Fruit fly (Drosophila melanogaster) whole organism, embryonic: ENCODE results near the gene Mlc2.

Experiments used
- Blimp-1 ChIP-seq: fragments of 200-800 bp; sonication (Bioruptor generic); optimal IDR thresholded peaks from 3 replicates; lab custom pipeline; 2018; ENCODE audit warnings: missing biosample characterization, missing genetic modification characterization, mild to moderate bottlenecking, moderate library complexity, missing genetic modification reagents
- CG10147 ChIP-seq: fragments of 200-800 bp; sonication (Bioruptor generic); optimal IDR thresholded peaks from 2 replicates; lab custom pipeline; 2019; ENCODE audit warnings: missing biosample characterization, mild to moderate bottlenecking, missing genetic modification characterization, moderate library complexity
- CG13296 ChIP-seq: fragments of 200-800 bp; sonication (Bioruptor generic); optimal IDR thresholded peaks from 3 replicates; lab custom pipeline; 2018; ENCODE audit warnings: missing biosample characterization, mild to moderate bottlenecking, missing genetic modification characterization
- CG13424 ChIP-seq: fragments of 200-800 bp; sonication (Bioruptor generic); optimal IDR thresholded peaks from 2 replicates; lab custom pipeline; 2019; ENCODE audit warnings: missing biosample characterization, mild to moderate bottlenecking, missing genetic modification characterization, moderate library complexity
- CG15514 ChIP-seq: fragments of 200-800 bp; sonication (Bioruptor generic); optimal IDR thresholded peaks from 3 replicates; lab custom pipeline; 2017; ENCODE audit warnings: missing biosample characterization, missing genetic modification characterization, mild to moderate bottlenecking, moderate library complexity, missing genetic modification reagents
- CG16863 ChIP-seq: fragments of 200-800 bp; sonication (Bioruptor generic); optimal IDR thresholded peaks from 3 replicates; lab custom pipeline; 2016; ENCODE audit warnings: missing biosample characterization, missing genetic modification characterization
- CG17328 ChIP-seq: fragments of 200-800 bp; sonication (Bioruptor generic); IDR thresholded peaks from 2 replicates; pipeline ENCODE4 v1.3.6; 2022; ENCODE audit warnings: missing biosample characterization, missing genetic modification characterization
- CG17568 ChIP-seq: fragments of 200-800 bp; sonication (Bioruptor generic); optimal IDR thresholded peaks from 2 replicates; lab custom pipeline; 2018; ENCODE audit warnings: missing biosample characterization, mild to moderate bottlenecking, missing genetic modification characterization, moderate library complexity
- CG18262 ChIP-seq: fragments of 200-800 bp; optimal IDR thresholded peaks from 3 replicates; lab custom pipeline; 2019; ENCODE audit warnings: missing biosample characterization, mild to moderate bottlenecking, missing genetic modification characterization, moderate library complexity
- CG18764 ChIP-seq: fragments of 200-800 bp; sonication (Bioruptor generic); optimal IDR thresholded peaks from 3 replicates; lab custom pipeline; 2016; ENCODE audit warnings: missing biosample characterization, missing genetic modification characterization
- CG2129 ChIP-seq: fragments of 200-800 bp; sonication (Bioruptor generic); IDR thresholded peaks from 2 replicates; pipeline ENCODE4 v1.3.6; 2022; ENCODE audit warnings: missing biosample characterization, missing genetic modification characterization; ENCODE audit not compliant: partially characterized antibody
- CG32767 ChIP-seq: fragments of 200-800 bp; sonication (Bioruptor generic); IDR thresholded peaks from 2 replicates; pipeline ENCODE4 v1.3.6; 2022; ENCODE audit warnings: missing biosample characterization, missing genetic modification characterization
- CG34224 ChIP-seq: fragments of 200-800 bp; sonication (Bioruptor generic); IDR thresholded peaks from 3 replicates; pipeline ENCODE4 v1.3.6; 2022; ENCODE audit warnings: missing biosample characterization, missing genetic modification characterization; ENCODE audit not compliant: partially characterized antibody
- CG3726 ChIP-seq: fragments of 200-800 bp; sonication (Bioruptor generic); IDR thresholded peaks from 3 replicates; pipeline ENCODE4, ENCODE4 v1.3.6; 2022; ENCODE audit warnings: missing biosample characterization, missing genetic modification characterization
- CG3838 ChIP-seq: fragments of 200-800 bp; sonication (Bioruptor generic); optimal IDR thresholded peaks from 3 replicates; lab custom pipeline; 2016; ENCODE audit warnings: missing biosample characterization, missing genetic modification characterization
- CG6689 ChIP-seq: fragments of 200-800 bp; sonication (Bioruptor generic); IDR thresholded peaks from 2 replicates; pipeline ENCODE4 v1.3.6; 2022; ENCODE audit warnings: missing biosample characterization, missing genetic modification characterization
- CG6765 ChIP-seq: fragments of 200-800 bp; sonication (Bioruptor generic); optimal IDR thresholded peaks from 3 replicates; lab custom pipeline; 2017; ENCODE audit warnings: missing biosample characterization, mild to moderate bottlenecking, missing genetic modification characterization
- CG6813 ChIP-seq: fragments of 200-800 bp; sonication (Bioruptor generic); optimal IDR thresholded peaks from 2 replicates; lab custom pipeline; 2017; ENCODE audit warnings: missing biosample characterization, missing genetic modification characterization, mild to moderate bottlenecking, moderate library complexity, missing genetic modification reagents
- CG7357 ChIP-seq: fragments of 200-800 bp; sonication (Bioruptor generic); IDR thresholded peaks from 3 replicates; pipeline ENCODE4 v1.3.6; 2022; ENCODE audit warnings: missing biosample characterization, missing genetic modification characterization
- CG7786 ChIP-seq: fragments of 200-800 bp; sonication (Bioruptor generic); optimal IDR thresholded peaks from 2 replicates; lab custom pipeline; 2016; ENCODE audit warnings: missing biosample characterization, missing genetic modification characterization
- D19A ChIP-seq: fragments of 200-800 bp; optimal IDR thresholded peaks from 3 replicates; lab custom pipeline; 2019; ENCODE audit warnings: missing biosample characterization, mild to moderate bottlenecking, missing genetic modification characterization, moderate library complexity
- Dbx ChIP-seq: fragments of 200-800 bp; sonication (Bioruptor generic); IDR thresholded peaks from 3 replicates; pipeline ENCODE4 v1.3.6; 2022; ENCODE audit warnings: missing biosample characterization, missing genetic modification characterization
- E2f2 ChIP-seq: fragments of 200-800 bp; sonication (Bioruptor generic); IDR thresholded peaks from 2 replicates; pipeline ENCODE4 v1.3.6; 2022; ENCODE audit warnings: missing biosample characterization, missing genetic modification characterization
- GATAe ChIP-seq: fragments of 200-800 bp; sonication (Bioruptor generic); conservative IDR thresholded peaks from 2 replicates; pipeline ENCODE4 v1.3.6; 2022; ENCODE audit warnings: missing biosample characterization, missing genetic modification characterization
- HmgD ChIP-seq: fragments of 200-800 bp; sonication (Bioruptor generic); optimal IDR thresholded peaks from 3 replicates; lab custom pipeline; 2016; ENCODE audit warnings: missing biosample characterization, missing genetic modification characterization
- Hmx ChIP-seq: fragments of 200-800 bp; sonication (Bioruptor generic); optimal IDR thresholded peaks from 2 replicates; lab custom pipeline; 2016; ENCODE audit warnings: missing biosample characterization, missing genetic modification characterization
- Hr78 ChIP-seq, 2 experiments: fragments of 200-800 bp in 1 of 2; fragments of >200 bp in 1 of 2; sonication (Bioruptor generic) in 1 of 2; optimal IDR thresholded peaks; 2 replicates each; lab custom pipeline; 2017 to 2019; ENCODE audit warnings: missing biosample characterization in 2 of 2, missing genetic modification characterization in 2 of 2, mild to moderate bottlenecking in 1 of 2, moderate library complexity in 1 of 2
- Hsf ChIP-seq: fragments of 200-800 bp; sonication (Bioruptor generic); optimal IDR thresholded peaks from 3 replicates; lab custom pipeline; 2016; ENCODE audit warnings: missing biosample characterization, missing genetic modification characterization
- Scr ChIP-seq: fragments of 200-800 bp; sonication (Bioruptor generic); IDR thresholded peaks from 2 replicates; pipeline ENCODE4 v1.3.6; 2022; ENCODE audit warnings: missing biosample characterization, missing genetic modification characterization; ENCODE audit not compliant: partially characterized antibody
- Sin3A ChIP-seq: fragments of >200 bp; optimal IDR thresholded peaks from 2 replicates; lab custom pipeline; 2018
- Six4 ChIP-seq: fragments of 200-800 bp; sonication (Bioruptor generic); optimal IDR thresholded peaks from 2 replicates; lab custom pipeline; 2016; ENCODE audit warnings: missing biosample characterization, missing genetic modification characterization
- Trl ChIP-seq, 3 experiments: fragments of >200 bp in 2 of 3; fragments of 200-800 bp in 1 of 3; sonication (Bioruptor generic) in 1 of 3; optimal IDR thresholded peaks; 2 replicates in 1 of 3; 3 replicates in 2 of 3; lab custom pipeline; 2016 to 2017; ENCODE audit warnings: missing biosample characterization in 1 of 3, missing genetic modification characterization in 1 of 3
- abd-A ChIP-seq: fragments of 200-800 bp; sonication (Bioruptor generic); optimal IDR thresholded peaks from 3 replicates; lab custom pipeline; 2019; ENCODE audit warnings: missing biosample characterization, mild to moderate bottlenecking, missing genetic modification characterization, moderate library complexity
- aop ChIP-seq: fragments of 200-800 bp; sonication (Bioruptor generic); IDR thresholded peaks from 2 replicates; pipeline ENCODE4 v1.3.6; 2022; ENCODE audit warnings: missing biosample characterization, missing genetic modification characterization
- crc ChIP-seq: fragments of 200-800 bp; sonication (Bioruptor generic); optimal IDR thresholded peaks from 2 replicates; lab custom pipeline; 2016; ENCODE audit warnings: missing biosample characterization, missing genetic modification characterization
- eyg ChIP-seq: fragments of 200-800 bp; sonication (Bioruptor generic); optimal IDR thresholded peaks from 3 replicates; lab custom pipeline; 2016; ENCODE audit warnings: missing biosample characterization, missing genetic modification characterization
- mirr ChIP-seq: fragments of 200-800 bp; sonication (Bioruptor generic); optimal IDR thresholded peaks from 3 replicates; lab custom pipeline; 2018; ENCODE audit warnings: missing biosample characterization, mild to moderate bottlenecking, missing genetic modification characterization
- pan ChIP-seq, 4 experiments: fragments of >200 bp in 3 of 4; fragments of 200-800 bp in 1 of 4; sonication (Bioruptor generic) in 1 of 4; optimal IDR thresholded peaks in 3 of 4; IDR thresholded peaks in 1 of 4; 2 replicates each; pipeline versions ENCODE4 v1.3.6 to Lab custom; 2017 to 2022; ENCODE audit warnings: missing biosample characterization in 2 of 4, missing genetic modification characterization in 2 of 4, mixed read lengths in 1 of 4
- pho ChIP-seq: fragments of 200-800 bp; sonication (Bioruptor generic); optimal IDR thresholded peaks from 2 replicates; lab custom pipeline; 2016; ENCODE audit warnings: missing biosample characterization, missing genetic modification characterization
- pita ChIP-seq: fragments of 200-800 bp; sonication (Bioruptor generic); optimal IDR thresholded peaks from 2 replicates; lab custom pipeline; 2017; ENCODE audit warnings: missing biosample characterization, mild to moderate bottlenecking, missing genetic modification characterization
- pnt ChIP-seq: fragments of 200-800 bp; sonication (Bioruptor generic); optimal IDR thresholded peaks from 3 replicates; lab custom pipeline; 2016; ENCODE audit warnings: missing biosample characterization, missing genetic modification characterization
- run ChIP-seq: fragments of 200-800 bp; sonication (Bioruptor generic); optimal IDR thresholded peaks from 3 replicates; lab custom pipeline; 2018; ENCODE audit warnings: missing biosample characterization, mild to moderate bottlenecking, missing genetic modification characterization
- stc ChIP-seq: fragments of 200-800 bp; sonication (Bioruptor generic); IDR thresholded peaks from 2 replicates; pipeline ENCODE4 v1.3.6; 2022; ENCODE audit warnings: missing biosample characterization, missing genetic modification characterization
- sug ChIP-seq: fragments of 200-800 bp; optimal IDR thresholded peaks from 2 replicates; lab custom pipeline; 2019; ENCODE audit warnings: missing biosample characterization, mild to moderate bottlenecking, missing genetic modification characterization, moderate library complexity
- tna ChIP-seq: fragments of 200-800 bp; sonication (Bioruptor generic); IDR thresholded peaks from 2 replicates; pipeline ENCODE4 v1.3.6; 2022; ENCODE audit warnings: missing biosample characterization, missing genetic modification characterization; ENCODE audit not compliant: partially characterized antibody
- twi ChIP-seq: fragments of 200-800 bp; optimal IDR thresholded peaks from 2 replicates; lab custom pipeline; 2019; ENCODE audit warnings: missing biosample characterization, mild to moderate bottlenecking, missing genetic modification characterization, moderate library complexity
- zf30C ChIP-seq: fragments of 200-800 bp; sonication (Bioruptor generic); optimal IDR thresholded peaks from 3 replicates; lab custom pipeline; 2018; ENCODE audit warnings: missing biosample characterization, mild to moderate bottlenecking, missing genetic modification characterization

Gene Mlc2

dm6 chr3R:30170671-30171667, 3.4 kb downstream of the Mlc2 start, which contains the start of gene Rsod (continued):
- TF ChIP-seq run (tag; lab: Kevin White, UChicago) (no peak), aop (GFP tag; lab: Robert Waterston, UW) (peak; percentile 45; the same call in 1 of the 2 replicates), CG6689 (GFP tag; lab: Robert Waterston, UW) (peak; percentile 79), CG16863 (peak; percentile 7), eyg (GFP tag; lab: Kevin White, UChicago) (no peak), Dbx (no peak), Sin3A (lab: Kevin White, UChicago) (no peak), Hsf (GFP tag; lab: Kevin White, UChicago) (peak; percentile 47), tna (no peak), CG10147 (GFP tag; lab: Kevin White, UChicago) (no peak), D19A (tag; lab: Kevin White, UChicago) (peak; percentile 94), CG15514 (no peak), Blimp-1 (GFP tag; lab: Kevin White, UChicago) (peak; percentile 99), HmgD (GFP tag; lab: Kevin White, UChicago) (no peak), CG18262 (tag; lab: Kevin White, UChicago) (peak; percentile 68), CG32767 (GFP tag; lab: Robert Waterston, UW) (peak; percentile 38; the same call in 1 of the 2 replicates), mirr (GFP tag; lab: Kevin White, UChicago) (no peak), Hmx (GFP tag; lab: Kevin White, UChicago) (no peak), CG2129 (GFP tag; lab: Robert Waterston, UW) (no peak), CG3726 (peak; percentile 64; the same call in 2 of the 3 replicates), crc (GFP tag; lab: Kevin White, UChicago) (no peak), CG17568 (peak; percentile 31), Trl (optimal IDR thresholded peaks at IDR 0.05; lab: Kevin White, UChicago) (peak in 1 of 2 experiments; percentile 8), Trl (GFP tag; optimal IDR thresholded peaks at IDR 0.05; lab: Kevin White, UChicago) (no peak), zf30C (GFP tag; lab: Kevin White, UChicago) (no peak), Six4 (peak; percentile 23), CG34224 (GFP tag; lab: Robert Waterston, UW) (no peak), CG7786 (GFP tag; lab: Kevin White, UChicago) (no peak), CG7357 (GFP tag; lab: Robert Waterston, UW) (peak; percentile 56), CG17328 (GFP tag; lab: Robert Waterston, UW) (peak; percentile 78), pnt (GFP tag; lab: Kevin White, UChicago) (peak; percentile 28), CG6813 (GFP tag; lab: Kevin White, UChicago) (no peak), sug (no peak), Scr (GFP tag; lab: Robert Waterston, UW) (no peak), CG3838 (GFP tag; lab: Kevin White, UChicago) (no peak), CG13424 (peak; percentile 56), Hr78 (GFP tag; optimal IDR thresholded peaks at IDR 0.05; lab: Kevin White, UChicago) (peak in 1 of 2 experiments; percentile 27), twi (tag; lab: Kevin White, UChicago) (no peak), pita (GFP tag; lab: Kevin White, UChicago) (no peak), pho (GFP tag; lab: Kevin White, UChicago) (no peak), E2f2 (GFP tag; lab: Robert Waterston, UW) (peak; percentile 40; the same call in 1 of the 2 replicates), CG18764 (GFP tag; lab: Kevin White, UChicago) (no peak), stc (GFP tag; lab: Robert Waterston, UW) (peak; percentile 70), pan (optimal IDR thresholded peaks at IDR 0.05; lab: Kevin White, UChicago) (no peak), pan (GFP tag; optimal IDR thresholded peaks at IDR 0.05 in 1 of 2, IDR thresholded peaks at IDR 0.05 in 1 of 2) (peak in 1 of 2 experiments; percentile 86), GATAe (GFP tag; lab: Robert Waterston, UW) (no peak), CG6765 (GFP tag; lab: Kevin White, UChicago) (peak; percentile 4), abd-A (tag; lab: Kevin White, UChicago) (no peak), CG13296 (GFP tag; lab: Kevin White, UChicago) (no peak)
